Worm (Caenorhabditis elegans): ENCODE measurements around the gene wdr-62.

DNA sequence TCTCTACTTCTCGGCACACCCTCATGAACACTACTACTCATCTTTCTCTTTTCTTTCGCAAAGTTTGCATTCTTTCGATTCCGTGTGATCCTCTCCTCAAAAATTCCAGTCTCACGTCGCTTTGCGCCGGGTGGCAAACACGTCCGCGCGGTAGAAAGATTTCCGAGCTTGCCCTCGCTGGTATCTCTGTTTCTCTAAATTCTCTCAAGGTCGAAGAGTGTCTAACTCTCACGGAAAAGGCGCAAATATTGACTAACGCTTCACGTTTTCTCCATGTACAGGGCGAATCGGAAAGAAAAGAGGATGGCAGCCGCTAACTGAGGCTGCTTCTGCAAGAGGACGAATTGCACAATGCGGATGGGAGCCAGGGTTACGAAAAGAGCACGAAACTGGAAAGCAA is 21.1 kb upstream of the wdr-62 start:
- TF ChIP-seq pqm-1 (tag; optimal IDR thresholded peaks at IDR 0.05) (no peak), tlp-1 (tag; optimal IDR thresholded peaks at IDR 0.05) (no peak), ces-1 (GFP tag; optimal IDR thresholded peaks at IDR 0.05) (no peak), unc-62 (GFP tag; optimal IDR thresholded peaks at IDR 0.05) (no peak), nhr-19 (GFP tag; conservative IDR thresholded peaks at IDR 0.05) (no peak)
